Fruit fly (Drosophila melanogaster) whole organism, wandering third instar larva: ENCODE measurements around the gene vri.
A peak's percentile ranks its signal among the peaks of the same experiment; 100 is the strongest.

ENCODE experiments used
- Abd-B ChIP-seq: fragments of >200 bp; optimal IDR thresholded peaks from 2 replicates; lab custom pipeline; 2017; ENCODE audit warnings: missing biosample characterization, missing genetic modification characterization
- CG32264 ChIP-seq: fragments of 200-800 bp; sonication (Bioruptor generic); optimal IDR thresholded peaks from 2 replicates; lab custom pipeline; 2016; ENCODE audit warnings: missing biosample characterization, missing genetic modification characterization
- CG9705 ChIP-seq: fragments of 200-800 bp; sonication (Bioruptor generic); optimal IDR thresholded peaks from 2 replicates; lab custom pipeline; 2018; ENCODE audit warnings: missing biosample characterization, mild to moderate bottlenecking, missing genetic modification characterization
- CrebA ChIP-seq: fragments of 200-800 bp; sonication (Bioruptor generic); optimal IDR thresholded peaks from 2 replicates; lab custom pipeline; 2016; ENCODE audit warnings: missing biosample characterization, mild to moderate bottlenecking, missing genetic modification characterization, borderline replicate concordance
- Dfd ChIP-seq: fragments of >200 bp; optimal IDR thresholded peaks from 2 replicates; lab custom pipeline; 2017; ENCODE audit warnings: missing biosample characterization, missing genetic modification characterization
- Dif ChIP-seq: fragments of 200-275, 200-300 bp; sonication (Bioruptor generic); optimal IDR thresholded peaks from 2 replicates; lab custom pipeline; 2018; ENCODE audit warnings: missing biosample characterization, missing genetic modification characterization; ENCODE audit not compliant: partially characterized antibody
- GATAd ChIP-seq: sonication (Bioruptor generic); optimal IDR thresholded peaks from 2 replicates; lab custom pipeline; 2016; ENCODE audit warnings: missing biosample characterization, missing genetic modification characterization
- HLH106 ChIP-seq: fragments of 200-800 bp; optimal IDR thresholded peaks from 3 replicates; lab custom pipeline; 2019; ENCODE audit warnings: missing biosample characterization, mild to moderate bottlenecking, missing genetic modification characterization, moderate library complexity
- Hnf4 ChIP-seq: fragments of 200-800 bp; sonication (Bioruptor generic); optimal IDR thresholded peaks from 2 replicates; lab custom pipeline; 2016; ENCODE audit warnings: missing biosample characterization, mild to moderate bottlenecking, missing genetic modification characterization
- Hr78 ChIP-seq: fragments of >200 bp; optimal IDR thresholded peaks from 2 replicates; lab custom pipeline; 2017; ENCODE audit warnings: missing biosample characterization, missing genetic modification characterization
- Hr83 ChIP-seq: fragments of 200-300 bp; sonication (Bioruptor generic); optimal IDR thresholded peaks from 2 replicates; lab custom pipeline; 2016; ENCODE audit warnings: missing biosample characterization, mild to moderate bottlenecking, missing genetic modification characterization, moderate library complexity; ENCODE audit not compliant: poor library complexity, severe bottlenecking
- Jra ChIP-seq: sonication (Bioruptor generic); optimal IDR thresholded peaks from 2 replicates; lab custom pipeline; 2016; ENCODE audit warnings: missing biosample characterization, missing genetic modification characterization
- Mio ChIP-seq: sonication (Bioruptor generic); optimal IDR thresholded peaks from 2 replicates; lab custom pipeline; 2016; ENCODE audit warnings: missing biosample characterization, missing genetic modification characterization
- Myc ChIP-seq: fragments of >200 bp; optimal IDR thresholded peaks from 2 replicates; lab custom pipeline; 2017
- N ChIP-seq: fragments of >200 bp; optimal IDR thresholded peaks from 2 replicates; lab custom pipeline; 2018; ENCODE audit warnings: missing biosample characterization, missing external identifiers, missing genetic modification characterization
- OdsH ChIP-seq: fragments of 200-800 bp; sonication (Bioruptor generic); optimal IDR thresholded peaks from 2 replicates; lab custom pipeline; 2016; ENCODE audit warnings: missing biosample characterization, mild to moderate bottlenecking, missing genetic modification characterization
- Rel ChIP-seq, 2 experiments: fragments of 200-800 bp; sonication (Bioruptor generic) in 1 of 2; optimal IDR thresholded peaks; 2 replicates in 1 of 2; 3 replicates in 1 of 2; lab custom pipeline; 2016 to 2019; ENCODE audit warnings: mild to moderate bottlenecking in 2 of 2, missing biosample characterization in 2 of 2, missing genetic modification characterization in 2 of 2, moderate library complexity in 1 of 2
- Sp1 ChIP-seq: fragments of 200-800 bp; sonication (Bioruptor generic); optimal IDR thresholded peaks from 3 replicates; lab custom pipeline; 2019; ENCODE audit warnings: missing biosample characterization, mild to moderate bottlenecking, missing genetic modification characterization, moderate library complexity
- Vsx2 ChIP-seq: fragments of 200-300, 225-300 bp; sonication (Bioruptor generic); optimal IDR thresholded peaks from 2 replicates; lab custom pipeline; 2018; ENCODE audit warnings: missing biosample characterization, missing genetic modification characterization; ENCODE audit not compliant: partially characterized antibody
- br ChIP-seq: fragments of 200-800 bp; sonication (Bioruptor generic); optimal IDR thresholded peaks from 2 replicates; lab custom pipeline; 2016; ENCODE audit warnings: missing biosample characterization, missing genetic modification characterization
- brk ChIP-seq: fragments of 200-800 bp; sonication (Bioruptor generic); optimal IDR thresholded peaks from 2 replicates; lab custom pipeline; 2016; ENCODE audit warnings: missing biosample characterization, mild to moderate bottlenecking, missing genetic modification characterization
- dl ChIP-seq, 2 experiments: fragments of 175-275, 200-275 bp in 1 of 2; fragments of 200-275 bp in 1 of 2; sonication (Bioruptor generic); optimal IDR thresholded peaks; lab custom pipeline; 2018; ENCODE audit warnings: mild to moderate bottlenecking in 2 of 2, missing biosample characterization in 2 of 2, missing genetic modification characterization in 2 of 2, moderate library complexity in 2 of 2; ENCODE audit not compliant: partially characterized antibody in 2 of 2, insufficient read depth in 1 of 2
- dmrt93B ChIP-seq: fragments of 200-800 bp; sonication (Bioruptor generic); optimal IDR thresholded peaks from 2 replicates; lab custom pipeline; 2018; ENCODE audit warnings: missing biosample characterization, mild to moderate bottlenecking, missing genetic modification characterization
- dsf ChIP-seq: sonication (Bioruptor generic); optimal IDR thresholded peaks from 2 replicates; lab custom pipeline; 2016; ENCODE audit warnings: missing biosample characterization, missing genetic modification characterization, borderline replicate concordance
- ey ChIP-seq: fragments of 200-800 bp; sonication (Bioruptor generic); optimal IDR thresholded peaks from 2 replicates; lab custom pipeline; 2016; ENCODE audit warnings: missing biosample characterization, missing genetic modification characterization
- foxo ChIP-seq, 2 experiments: fragments of 200-800 bp; sonication (Bioruptor generic); optimal IDR thresholded peaks; 2 replicates in 1 of 2; 3 replicates in 1 of 2; lab custom pipeline; 2016 to 2017; ENCODE audit warnings: missing biosample characterization in 2 of 2, missing genetic modification characterization in 2 of 2
- fru ChIP-seq: fragments of 200-800 bp; sonication (Bioruptor generic); optimal IDR thresholded peaks from 3 replicates; lab custom pipeline; 2016; ENCODE audit warnings: missing biosample characterization, mild to moderate bottlenecking, missing genetic modification characterization
- h ChIP-seq: fragments of 200-800 bp; sonication (Bioruptor generic); optimal IDR thresholded peaks from 3 replicates; lab custom pipeline; 2016; ENCODE audit warnings: missing biosample characterization, mild to moderate bottlenecking, missing genetic modification characterization
- jim ChIP-seq: fragments of 175-275, 200-325 bp; sonication (Bioruptor generic); optimal IDR thresholded peaks from 2 replicates; lab custom pipeline; 2016; ENCODE audit warnings: missing biosample characterization, mild to moderate bottlenecking, missing genetic modification characterization
- lola ChIP-seq: fragments of >200 bp; optimal IDR thresholded peaks from 2 replicates; lab custom pipeline; 2017; ENCODE audit warnings: missing biosample characterization, missing genetic modification characterization
- pan ChIP-seq: fragments of >200 bp; optimal IDR thresholded peaks from 2 replicates; lab custom pipeline; 2017
- psq ChIP-seq: fragments of 200-800 bp; sonication (Bioruptor generic); optimal IDR thresholded peaks from 3 replicates; lab custom pipeline; 2017; ENCODE audit warnings: missing biosample characterization, mild to moderate bottlenecking, missing genetic modification characterization, moderate library complexity
- rgr ChIP-seq: fragments of 200-800 bp; sonication (Bioruptor generic); optimal IDR thresholded peaks from 3 replicates; lab custom pipeline; 2016; ENCODE audit warnings: missing biosample characterization, mild to moderate bottlenecking, missing genetic modification characterization
- sage ChIP-seq: fragments of 200-800 bp; sonication (Bioruptor generic); optimal IDR thresholded peaks from 2 replicates; lab custom pipeline; 2016; ENCODE audit warnings: missing biosample characterization, mild to moderate bottlenecking, missing genetic modification characterization
- sv ChIP-seq: fragments of 200-800 bp; sonication (Bioruptor generic); optimal IDR thresholded peaks from 3 replicates; lab custom pipeline; 2016; ENCODE audit warnings: missing biosample characterization, missing genetic modification characterization
- tai ChIP-seq: sonication (Bioruptor generic); optimal IDR thresholded peaks from 2 replicates; lab custom pipeline; 2016; ENCODE audit warnings: missing biosample characterization, missing genetic modification characterization
- usp ChIP-seq: fragments of >200 bp; optimal IDR thresholded peaks from 2 replicates; lab custom pipeline; 2017; ENCODE audit warnings: missing biosample characterization, missing genetic modification characterization
- woc ChIP-seq: sonication (Bioruptor generic); optimal IDR thresholded peaks from 2 replicates; lab custom pipeline; 2016; ENCODE audit warnings: missing biosample characterization, mild to moderate bottlenecking, missing genetic modification characterization

Gene vri

dm6 chr2L:5303044-5303904 lies 14.5 kb downstream of the vri start:
- no peak for TF ChIP-seq psq
- TF ChIP-seq foxo (GFP tag; optimal IDR thresholded peaks at IDR 0.05; lab: Kevin White, UChicago), result peak in 1 of 2 experiments; percentile 15
- TF ChIP-seq OdsH, result no peak
- TF ChIP-seq Rel (GFP tag; optimal IDR thresholded peaks at IDR 0.05; lab: Kevin White, UChicago), result no peak
- peak; percentile 22 for TF ChIP-seq Rel (tag; optimal IDR thresholded peaks at IDR 0.05; lab: Kevin White, UChicago)

- TF ChIP-seq Vsx2 (no peak), sv (GFP tag; lab: Kevin White, UChicago) (no peak)
Observed at dm6 chr2L:5304367-5304766, 15.6 kb downstream of the vri start.

dm6 chr2L:5305240-5305875 lies 16.6 kb downstream of the vri start:
- TF ChIP-seq Hr83 (GFP tag; lab: Kevin White, UChicago) (peak; percentile 22), OdsH (peak; percentile 35), Vsx2 (peak; percentile 3), CrebA (GFP tag; lab: Kevin White, UChicago) (peak; percentile 80), fru (GFP tag; lab: Kevin White, UChicago) (peak; percentile 45), woc (GFP tag; lab: Kevin White, UChicago) (no peak), N (peak; percentile 6), psq (peak; percentile 80), sv (GFP tag; lab: Kevin White, UChicago) (no peak), Sp1 (GFP tag; lab: Kevin White, UChicago) (peak; percentile 33), Dif (GFP tag; lab: Kevin White, UChicago) (no peak), ey (GFP tag; lab: Kevin White, UChicago) (peak; percentile 13), Myc (lab: Kevin White, UChicago) (no peak), pan (lab: Kevin White, UChicago) (no peak), Mio (peak; percentile 5), Dfd (GFP tag; lab: Kevin White, UChicago) (no peak), dsf (no peak), jim (GFP tag; lab: Kevin White, UChicago) (peak; percentile 71), Hnf4 (GFP tag; lab: Kevin White, UChicago) (peak; percentile 4), Jra (GFP tag; lab: Kevin White, UChicago) (peak; percentile 25), br (GFP tag; lab: Kevin White, UChicago) (peak; percentile 65), dmrt93B (GFP tag; lab: Kevin White, UChicago) (no peak), CG32264 (GFP tag; lab: Kevin White, UChicago) (no peak), brk (GFP tag; lab: Kevin White, UChicago) (peak; percentile 20), rgr (GFP tag; lab: Kevin White, UChicago) (peak; percentile 35), usp (GFP tag; lab: Kevin White, UChicago) (no peak), Hr78 (no peak), dl (GFP tag; optimal IDR thresholded peaks at IDR 0.05; lab: Kevin White, UChicago; ENCODE audit: insufficient read depth in 1 of 2, partially characterized antibody in 2 of 2) (peak in 1 of 2 experiments; percentile 11), HLH106 (tag; lab: Kevin White, UChicago) (no peak), foxo (GFP tag; optimal IDR thresholded peaks at IDR 0.05; lab: Kevin White, UChicago) (peak in 1 of 2 experiments; percentile 20), Abd-B (no peak), CG9705 (GFP tag; lab: Kevin White, UChicago) (no peak), Rel (GFP tag; optimal IDR thresholded peaks at IDR 0.05; lab: Kevin White, UChicago) (peak; percentile 73), Rel (tag; optimal IDR thresholded peaks at IDR 0.05; lab: Kevin White, UChicago) (peak; percentile 78), sage (GFP tag; lab: Kevin White, UChicago) (peak; percentile 11), lola (no peak), h (GFP tag; lab: Kevin White, UChicago) (peak; percentile 80), tai (peak; percentile 64), GATAd (GFP tag; lab: Kevin White, UChicago) (no peak)
